Worm (Caenorhabditis elegans): ENCODE results near the gene F40F8.5.

- TF ChIP-seq Y53F4B.3 (GFP tag; IDR thresholded peaks at IDR 0.05) = no peak
- TF ChIP-seq ZK185.1 (tag; optimal IDR thresholded peaks at IDR 0.05; ENCODE audit: poor library complexity, severe bottlenecking) = peak; percentile 10
- TF ChIP-seq ceh-100 (GFP tag; IDR thresholded peaks at IDR 0.05) = no peak
- TF ChIP-seq aptf-2 (GFP tag; conservative IDR thresholded peaks at IDR 0.05) = no peak
- TF ChIP-seq pha-4 (tag; optimal IDR thresholded peaks at IDR 0.05) = no peak
- TF ChIP-seq snpc-4 (GFP tag; optimal IDR thresholded peaks at IDR 0.05) = no peak
- TF ChIP-seq snpc-4 (tag; optimal IDR thresholded peaks at IDR 0.05) = peak in 3 of 4 experiments; percentile 10 to 17 (median 16)
Measured at ce11 chrII:11149866-11150685, 15.3 kb upstream of the F40F8.5 start.
